Worm (Caenorhabditis elegans) whole organism, dauer: ENCODE data around the gene grl-8.

Experiments
- unc-62 ChIP-seq: sonication (generic microtip); optimal IDR thresholded peaks from 2 replicates; lab custom pipeline; 2017; ENCODE audit warnings: missing biosample characterization, missing genetic modification reagents, missing genetic modification characterization

The grl-8 gene

ce11 chrV:6691813-6692351 lies 41.0 kb downstream of the grl-8 start, which contains the start of gene mtl-1:
Gene mtl-1 (minus strand): TSS chrV:6691863.
- no peak for TF ChIP-seq unc-62

DNA sequence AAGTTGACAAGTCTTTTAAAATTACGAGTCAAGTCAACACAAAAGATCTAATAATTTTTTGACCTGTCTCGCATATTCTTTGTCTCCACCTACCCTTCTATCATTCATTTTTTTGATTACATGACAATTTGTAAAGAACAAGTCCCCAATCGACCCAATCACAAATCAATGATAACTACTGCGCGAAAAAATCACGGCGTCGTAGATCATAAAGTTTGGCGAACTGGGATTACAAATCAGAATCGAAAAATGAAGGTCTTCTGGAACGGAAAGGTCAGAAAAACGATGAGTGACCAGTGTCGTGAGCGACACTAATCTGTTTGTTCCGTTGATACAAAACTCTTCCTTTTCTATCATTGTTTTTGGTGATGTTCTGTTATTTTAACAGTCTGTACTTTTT lies 42.8 kb downstream of the grl-8 start:
- no peak for TF ChIP-seq unc-62

- TF ChIP-seq unc-62: no peak
These were observed 44.5 kb downstream of the grl-8 start, which contains the start of gene K11G9.5 for ce11 chrV:6688392-6688791. Gene K11G9.5 (minus strand): TSS chrV:6688492.

DNA sequence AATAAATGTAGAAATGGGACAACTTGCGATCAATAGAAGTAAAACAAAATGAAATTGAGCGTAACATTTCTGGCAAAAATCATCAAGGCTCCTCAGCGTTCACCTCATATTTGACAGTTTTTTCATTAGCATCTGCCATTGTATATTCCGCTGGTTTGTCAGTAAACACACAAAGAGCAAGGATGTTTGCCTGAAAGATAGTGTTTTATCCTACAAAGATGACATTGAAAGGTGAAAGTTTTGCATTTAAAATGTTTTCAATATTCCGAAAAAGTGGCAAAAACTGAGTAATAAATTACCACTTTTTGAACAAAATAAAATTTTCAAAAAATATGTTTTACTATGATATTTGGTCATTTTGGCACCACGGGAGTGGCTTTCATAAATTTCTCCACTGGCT lies 46.9 kb downstream of the grl-8 start:
- TF ChIP-seq unc-62: no peak

DNA sequence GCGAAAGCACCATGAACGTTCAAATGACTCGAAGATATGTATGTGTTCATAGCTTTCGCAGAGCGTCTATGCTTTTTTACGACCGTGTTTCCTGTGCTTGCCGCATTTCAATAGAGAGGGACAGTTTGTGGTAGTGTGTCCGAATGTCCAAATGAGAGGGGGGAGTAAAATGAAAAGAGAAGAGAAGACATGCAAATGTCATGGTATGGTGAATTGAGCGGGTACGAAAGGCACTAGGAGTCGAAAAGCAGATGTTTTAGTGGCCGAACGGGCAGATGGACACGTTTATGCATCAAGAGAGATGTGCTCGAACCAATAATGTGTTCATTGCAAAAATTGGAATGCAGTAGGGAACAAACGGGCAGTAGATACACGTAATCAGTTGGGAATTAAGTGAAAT lies 47.4 kb downstream of the grl-8 start:
- TF ChIP-seq unc-62: no peak

DNA sequence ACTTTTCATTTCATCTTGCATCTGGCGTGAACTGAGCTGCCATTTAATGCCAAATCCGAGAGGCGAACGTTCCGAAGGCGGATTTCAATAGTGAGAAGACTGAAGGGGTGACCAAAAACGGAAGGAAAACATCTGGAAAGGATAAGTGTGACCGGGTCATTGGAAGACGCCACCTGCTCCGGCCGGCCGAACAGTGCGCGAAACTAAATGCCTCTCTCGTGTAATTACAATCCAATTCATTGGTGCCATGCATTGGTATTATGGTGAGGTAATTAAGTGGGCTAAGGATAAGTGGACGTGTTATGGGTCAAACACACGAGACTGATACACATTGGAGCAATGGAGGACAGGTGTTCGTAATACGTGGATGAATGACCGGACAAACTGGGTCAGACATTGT lies 48.4 kb downstream of the grl-8 start:
- TF ChIP-seq unc-62: no peak

DNA sequence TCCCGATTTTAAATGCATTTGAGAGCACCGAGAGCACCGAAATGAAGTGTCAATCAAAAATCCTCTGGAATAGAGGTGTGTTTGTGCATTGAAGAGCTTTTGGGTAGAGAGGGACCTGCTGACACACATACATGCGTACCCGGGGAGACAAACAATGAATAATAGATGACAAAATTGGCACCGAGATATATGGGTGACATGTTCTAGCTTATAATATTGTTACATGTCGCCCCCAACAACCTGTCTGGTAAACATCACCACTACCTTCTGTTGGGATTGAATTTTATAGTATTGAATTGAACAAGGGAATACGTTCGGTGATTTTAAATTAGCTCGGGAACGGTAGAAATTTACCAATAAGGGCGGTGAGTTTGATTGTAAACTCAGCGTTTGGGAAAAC lies 49.2 kb downstream of the grl-8 start:
- no peak for TF ChIP-seq unc-62

DNA sequence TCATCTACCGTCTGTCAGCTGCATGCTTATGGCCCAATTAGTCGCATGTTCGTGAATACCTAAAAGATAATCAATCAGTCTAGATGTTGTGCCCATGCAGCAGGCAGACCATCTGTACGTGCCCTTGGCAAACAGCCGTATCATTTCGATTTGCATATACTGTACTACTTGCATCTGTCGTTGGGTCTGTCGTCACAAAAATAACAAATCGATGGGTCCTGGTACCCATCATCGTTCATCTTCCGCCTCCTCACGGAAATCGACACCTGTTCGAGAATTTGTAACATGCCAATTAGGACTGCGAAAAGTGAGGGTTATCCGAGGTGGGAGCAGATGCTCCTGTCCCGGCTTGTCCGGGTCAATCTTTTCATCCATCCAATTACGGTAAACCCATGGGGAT lies 49.6 kb downstream of the grl-8 start:
- no peak for TF ChIP-seq unc-62
